Fruit fly (Drosophila melanogaster) whole organism, embryonic: ENCODE results near the gene Reck.

Source experiments
- Ada2b ChIP-seq: fragments of 200-800 bp; sonication (Bioruptor generic); IDR thresholded peaks from 2 replicates; pipeline ENCODE4 v1.3.6; 2022; ENCODE audit warnings: missing biosample characterization, missing genetic modification characterization
- B-H2 ChIP-seq: fragments of 200-800 bp; sonication (Bioruptor generic); optimal IDR thresholded peaks from 2 replicates; lab custom pipeline; 2018; ENCODE audit warnings: missing biosample characterization, mild to moderate bottlenecking, missing genetic modification characterization
- C15 ChIP-seq: fragments of 200-800 bp; sonication (Bioruptor generic); IDR thresholded peaks from 3 replicates; pipeline ENCODE4 v1.3.6; 2022; ENCODE audit warnings: missing biosample characterization, missing genetic modification characterization
- CG10147 ChIP-seq: fragments of 200-800 bp; sonication (Bioruptor generic); optimal IDR thresholded peaks from 2 replicates; lab custom pipeline; 2019; ENCODE audit warnings: missing biosample characterization, mild to moderate bottlenecking, missing genetic modification characterization, moderate library complexity
- CG10979 ChIP-seq: fragments of 200-800 bp; sonication (Bioruptor generic); optimal IDR thresholded peaks from 2 replicates; lab custom pipeline; 2018; ENCODE audit warnings: missing biosample characterization, mild to moderate bottlenecking, missing genetic modification characterization, moderate library complexity
- CG13296 ChIP-seq: fragments of 200-800 bp; sonication (Bioruptor generic); optimal IDR thresholded peaks from 3 replicates; lab custom pipeline; 2018; ENCODE audit warnings: missing biosample characterization, mild to moderate bottlenecking, missing genetic modification characterization
- CG17612 ChIP-seq: fragments of 200-800 bp; sonication (Bioruptor generic); IDR thresholded peaks from 2 replicates; pipeline ENCODE4 v1.3.6; 2022; ENCODE audit warnings: missing biosample characterization, missing genetic modification characterization
- CG2129 ChIP-seq: fragments of 200-800 bp; sonication (Bioruptor generic); IDR thresholded peaks from 2 replicates; pipeline ENCODE4 v1.3.6; 2022; ENCODE audit warnings: missing biosample characterization, missing genetic modification characterization; ENCODE audit not compliant: partially characterized antibody
- CG31224 ChIP-seq: fragments of 200-800 bp; sonication (Bioruptor generic); IDR thresholded peaks from 2 replicates; pipeline ENCODE4 v1.3.6; 2022; ENCODE audit warnings: missing biosample characterization, missing genetic modification characterization
- CG3838 ChIP-seq: fragments of 200-800 bp; sonication (Bioruptor generic); optimal IDR thresholded peaks from 3 replicates; lab custom pipeline; 2016; ENCODE audit warnings: missing biosample characterization, missing genetic modification characterization
- CG4282 ChIP-seq: fragments of 200-800 bp; sonication (Bioruptor generic); optimal IDR thresholded peaks from 2 replicates; lab custom pipeline; 2016; ENCODE audit warnings: missing biosample characterization, missing genetic modification characterization
- CG7357 ChIP-seq: fragments of 200-800 bp; sonication (Bioruptor generic); IDR thresholded peaks from 3 replicates; pipeline ENCODE4 v1.3.6; 2022; ENCODE audit warnings: missing biosample characterization, missing genetic modification characterization
- CG8924 ChIP-seq: fragments of 200-800 bp; optimal IDR thresholded peaks from 3 replicates; lab custom pipeline; 2019; ENCODE audit warnings: missing biosample characterization, mild to moderate bottlenecking, missing genetic modification characterization, moderate library complexity
- CG9876 ChIP-seq: fragments of 200-800 bp; sonication (Bioruptor generic); optimal IDR thresholded peaks from 2 replicates; lab custom pipeline; 2016; ENCODE audit warnings: missing biosample characterization, missing genetic modification characterization
- CG9932 ChIP-seq: fragments of 200-800 bp; sonication (Bioruptor generic); IDR thresholded peaks from 2 replicates; pipeline ENCODE4 v1.3.6; 2022; ENCODE audit warnings: missing biosample characterization, missing genetic modification characterization
- Dad ChIP-seq: fragments of 200-800 bp; sonication (Bioruptor generic); optimal IDR thresholded peaks from 3 replicates; lab custom pipeline; 2016; ENCODE audit warnings: missing biosample characterization, missing genetic modification characterization
- Ets65A ChIP-seq: fragments of 200-800 bp; sonication (Bioruptor generic); peaks from one replicate; lab custom pipeline; 2016; ENCODE audit warnings: missing biosample characterization, missing genetic modification characterization
- Ets97D ChIP-seq: fragments of 200-800 bp; sonication (Bioruptor generic); optimal IDR thresholded peaks from 3 replicates; lab custom pipeline; 2016; ENCODE audit warnings: missing biosample characterization, missing genetic modification characterization
- HLH3B ChIP-seq: fragments of 200-800 bp; sonication (Bioruptor generic); IDR thresholded peaks from 2 replicates; pipeline ENCODE4 v1.3.6; 2022; ENCODE audit warnings: missing biosample characterization, missing genetic modification characterization
- Kr ChIP-seq: fragments of 200-800 bp; sonication (Bioruptor generic); optimal IDR thresholded peaks from 2 replicates; lab custom pipeline; 2017; ENCODE audit warnings: missing biosample characterization, mild to moderate bottlenecking, missing genetic modification characterization
- Mes4 ChIP-seq: fragments of 200-800 bp; sonication (Bioruptor generic); optimal IDR thresholded peaks from 2 replicates; lab custom pipeline; 2016; ENCODE audit warnings: missing biosample characterization, missing genetic modification characterization
- NC2α ChIP-seq: fragments of 200-800 bp; sonication (Bioruptor generic); optimal IDR thresholded peaks from 2 replicates; lab custom pipeline; 2016; ENCODE audit warnings: missing biosample characterization, missing genetic modification characterization
- NK7.1 ChIP-seq: fragments of 200-800 bp; sonication (Bioruptor generic); optimal IDR thresholded peaks from 3 replicates; lab custom pipeline; 2016; ENCODE audit warnings: missing biosample characterization, missing genetic modification characterization
- Nf-YB ChIP-seq: fragments of 200-800 bp; sonication (Bioruptor generic); optimal IDR thresholded peaks from 3 replicates; lab custom pipeline; 2019; ENCODE audit warnings: missing biosample characterization, mild to moderate bottlenecking, missing genetic modification characterization, moderate library complexity
- Sox100B ChIP-seq: fragments of 200-800 bp; sonication (Bioruptor generic); optimal IDR thresholded peaks from 3 replicates; lab custom pipeline; 2018; ENCODE audit warnings: missing biosample characterization, mild to moderate bottlenecking, missing genetic modification characterization
- ab ChIP-seq: fragments of 200-800 bp; sonication (Bioruptor generic); optimal IDR thresholded peaks from 2 replicates; lab custom pipeline; 2016; ENCODE audit warnings: missing biosample characterization, missing genetic modification characterization
- chinmo ChIP-seq: fragments of 200-800 bp; sonication (Bioruptor generic); IDR thresholded peaks from 4 replicates; pipeline ENCODE4 v1.3.6; 2022; ENCODE audit warnings: missing biosample characterization, missing genetic modification characterization; ENCODE audit not compliant: partially characterized antibody
- crp ChIP-seq, 2 experiments: fragments of 200-800 bp; sonication (Bioruptor generic); optimal IDR thresholded peaks; 2 replicates in 1 of 2; 3 replicates in 1 of 2; lab custom pipeline; 2017; ENCODE audit warnings: missing biosample characterization in 2 of 2, missing genetic modification characterization in 2 of 2, mild to moderate bottlenecking in 1 of 2, moderate library complexity in 1 of 2
- eve ChIP-seq, 2 experiments: fragments of >200 bp; optimal IDR thresholded peaks; 2 replicates each; lab custom pipeline; 2017; ENCODE audit warnings: missing biosample characterization in 2 of 2, missing genetic modification characterization in 2 of 2
- exex ChIP-seq: fragments of 200-800 bp; sonication (Bioruptor generic); optimal IDR thresholded peaks from 4 replicates; lab custom pipeline; 2018; ENCODE audit warnings: missing biosample characterization, mild to moderate bottlenecking, missing genetic modification characterization, moderate library complexity
- fd3F ChIP-seq: fragments of 200-800 bp; sonication (Bioruptor generic); optimal IDR thresholded peaks from 2 replicates; lab custom pipeline; 2018; ENCODE audit warnings: missing biosample characterization, mild to moderate bottlenecking, missing genetic modification characterization, moderate library complexity
- gce ChIP-seq: fragments of 200-800 bp; sonication (Bioruptor generic); IDR thresholded peaks from 3 replicates; pipeline ENCODE4 v1.3.6; 2022; ENCODE audit warnings: missing biosample characterization, missing genetic modification characterization
- gcm ChIP-seq: fragments of 200-800 bp; sonication (Bioruptor generic); optimal IDR thresholded peaks from 2 replicates; lab custom pipeline; 2019; ENCODE audit warnings: missing biosample characterization, mild to moderate bottlenecking, missing genetic modification characterization, moderate library complexity
- gem ChIP-seq: fragments of 200-800 bp; sonication (Bioruptor generic); optimal IDR thresholded peaks from 2 replicates; lab custom pipeline; 2019; ENCODE audit warnings: missing biosample characterization, mild to moderate bottlenecking, missing genetic modification characterization, moderate library complexity
- gt ChIP-seq: fragments of 200-800 bp; sonication (Bioruptor generic); IDR thresholded peaks from 2 replicates; pipeline ENCODE4 v1.3.6; 2022; ENCODE audit warnings: missing biosample characterization, missing genetic modification characterization
- hb ChIP-seq: fragments of 200-800 bp; sonication (Bioruptor generic); IDR thresholded peaks from 3 replicates; pipeline ENCODE4 v1.3.6; 2022; ENCODE audit warnings: missing biosample characterization, missing genetic modification characterization; ENCODE audit not compliant: partially characterized antibody
- insv ChIP-seq, 2 experiments: fragments of 200-800 bp; sonication (Bioruptor generic); optimal IDR thresholded peaks; 3 replicates each; lab custom pipeline; 2016 to 2018; ENCODE audit warnings: missing biosample characterization in 2 of 2, missing genetic modification characterization in 2 of 2
- jing ChIP-seq: fragments of 200-800 bp; sonication (Bioruptor generic); optimal IDR thresholded peaks from 2 replicates; lab custom pipeline; 2018; ENCODE audit warnings: missing biosample characterization, mild to moderate bottlenecking, missing genetic modification characterization
- kay ChIP-seq: fragments of 200-800 bp; sonication (Bioruptor generic); optimal IDR thresholded peaks from 2 replicates; lab custom pipeline; 2016; ENCODE audit warnings: missing biosample characterization, missing genetic modification characterization
- lilli ChIP-seq: fragments of 200-800 bp; sonication (Bioruptor generic); optimal IDR thresholded peaks from 3 replicates; lab custom pipeline; 2016; ENCODE audit warnings: missing biosample characterization, missing genetic modification characterization
- peb ChIP-seq: fragments of 200-800 bp; sonication (Bioruptor generic); IDR thresholded peaks from 2 replicates; pipeline ENCODE4 v1.3.6; 2022; ENCODE audit warnings: missing biosample characterization, missing genetic modification characterization
- prd ChIP-seq, 3 experiments: fragments of >200 bp in 2 of 3; fragments of 200-800 bp in 1 of 3; sonication (Bioruptor generic) in 1 of 3; optimal IDR thresholded peaks in 2 of 3; IDR thresholded peaks in 1 of 3; 2 replicates in 2 of 3; 3 replicates in 1 of 3; pipeline versions ENCODE4 v1.3.6 to Lab custom; 2017 to 2022; ENCODE audit warnings: missing biosample characterization in 1 of 3, missing genetic modification characterization in 1 of 3
- sd ChIP-seq: fragments of 200-800 bp; sonication (Bioruptor generic); optimal IDR thresholded peaks from 3 replicates; lab custom pipeline; 2018; ENCODE audit warnings: missing biosample characterization, mild to moderate bottlenecking, missing genetic modification characterization, moderate library complexity
- slou ChIP-seq: fragments of 200-800 bp; sonication (Bioruptor generic); optimal IDR thresholded peaks from 3 replicates; lab custom pipeline; 2016; ENCODE audit warnings: missing biosample characterization, missing genetic modification characterization
- slp2 ChIP-seq: fragments of 200-800 bp; sonication (Bioruptor generic); optimal IDR thresholded peaks from 2 replicates; lab custom pipeline; 2016; ENCODE audit warnings: missing biosample characterization, missing genetic modification characterization
- tgo ChIP-seq: fragments of 200-800 bp; sonication (Bioruptor generic); IDR thresholded peaks from 3 replicates; pipeline ENCODE4 v1.3.6; 2022; ENCODE audit warnings: missing biosample characterization, missing genetic modification characterization
- tna ChIP-seq: fragments of 200-800 bp; sonication (Bioruptor generic); IDR thresholded peaks from 2 replicates; pipeline ENCODE4 v1.3.6; 2022; ENCODE audit warnings: missing biosample characterization, missing genetic modification characterization; ENCODE audit not compliant: partially characterized antibody
- toy ChIP-seq: fragments of 200-800 bp; sonication (Bioruptor generic); IDR thresholded peaks from 2 replicates; pipeline ENCODE4 v1.3.6; 2022; ENCODE audit warnings: missing biosample characterization, missing genetic modification characterization
- wor ChIP-seq: fragments of 200-800 bp; sonication (Bioruptor generic); IDR thresholded peaks from 2 replicates; pipeline ENCODE4 v1.3.6; 2022; ENCODE audit warnings: missing biosample characterization, missing genetic modification characterization

Gene Reck

DNA sequence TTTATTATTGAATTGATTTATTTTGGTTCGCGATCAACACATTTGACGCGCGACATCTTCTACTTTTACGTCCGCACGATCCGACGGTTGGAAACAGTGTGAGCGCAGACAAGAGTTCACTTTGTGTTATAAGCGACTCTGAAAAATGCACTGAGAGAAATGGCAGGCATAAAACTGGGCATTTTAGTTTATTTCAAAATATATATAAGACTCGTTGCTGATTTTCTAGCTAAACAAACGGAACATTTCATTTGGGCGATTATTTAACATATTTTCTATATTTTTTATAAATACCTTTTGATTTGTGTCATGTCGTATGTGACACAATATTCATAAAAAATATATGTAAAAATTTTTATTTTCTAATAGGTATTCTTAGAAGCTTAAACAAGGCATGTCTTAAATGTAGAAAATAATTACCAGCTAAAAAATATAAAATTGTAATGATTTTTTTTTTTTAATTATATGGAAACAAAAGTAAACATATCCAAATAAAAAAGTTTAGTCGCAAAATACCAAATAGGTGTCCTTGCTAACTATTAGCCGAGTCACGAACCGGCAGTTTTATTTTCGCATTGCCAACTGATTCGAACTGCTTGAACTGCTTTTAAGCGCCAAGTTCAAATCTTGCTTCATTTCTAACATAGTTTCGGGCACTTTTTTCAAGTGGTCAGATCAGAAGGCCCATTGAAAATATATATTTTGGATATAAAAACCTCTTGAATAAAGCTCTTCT is at the start of gene Reck (continued):
- TF ChIP-seq CG31224 (peak; percentile 55), tna (GFP tag; lab: Robert Waterston, UW) (no peak), Mes4 (no peak), gcm (GFP tag; lab: Kevin White, UChicago) (peak; percentile 90), wor (peak; percentile 44), B-H2 (GFP tag; lab: Kevin White, UChicago) (no peak), Kr (no peak), Ada2b (GFP tag; lab: Robert Waterston, UW) (peak; percentile 83), NC2α (peak; percentile 21), Nf-YB (GFP tag; lab: Kevin White, UChicago) (peak; percentile 65), eve (GFP tag; optimal IDR thresholded peaks at IDR 0.05; lab: Kevin White, UChicago) (peak in 1 of 2 experiments; percentile 15), CG10147 (peak; percentile 76), exex (tag; lab: Kevin White, UChicago) (peak; percentile 29), CG8924 (tag; lab: Kevin White, UChicago) (peak; percentile 89), Sox100B (GFP tag; lab: Kevin White, UChicago) (peak; percentile 84), jing (GFP tag; lab: Kevin White, UChicago) (peak; percentile 28), fd3F (peak; percentile 75), CG13296 (GFP tag; lab: Kevin White, UChicago) (peak; percentile 82), sd (tag; lab: Kevin White, UChicago) (peak; percentile 3), toy (GFP tag; lab: Robert Waterston, UW) (0 out of 2 replicates have a peak, but pooled peaks have one; percentile 31), CG10979 (tag; lab: Kevin White, UChicago) (peak; percentile 89), lilli (GFP tag; lab: Kevin White, UChicago) (peak; percentile 71), Dad (GFP tag; lab: Kevin White, UChicago) (peak; percentile 20), ab (GFP tag; lab: Kevin White, UChicago) (no peak), chinmo (GFP tag; lab: Robert Waterston, UW) (no peak), slp2 (peak; percentile 35), CG17612 (GFP tag; lab: Robert Waterston, UW) (no peak), tgo (GFP tag; lab: Robert Waterston, UW) (peak; percentile 72), Ets97D (GFP tag; lab: Kevin White, UChicago) (peak; percentile 29), peb (no peak), CG7357 (GFP tag; lab: Robert Waterston, UW) (peak; percentile 43; the same call in 1 of the 3 replicates), C15 (GFP tag; lab: Robert Waterston, UW) (peak; percentile 73; the same call in 2 of the 3 replicates), CG9876 (GFP tag; lab: Kevin White, UChicago) (no peak), HLH3B (peak; percentile 89), hb (GFP tag; lab: Robert Waterston, UW) (no peak), gce (GFP tag; lab: Robert Waterston, UW) (peak; percentile 85), CG2129 (GFP tag; lab: Robert Waterston, UW) (no peak), kay (GFP tag; lab: Kevin White, UChicago) (peak; percentile 14), gem (tag; lab: Kevin White, UChicago) (peak; percentile 90), CG3838 (GFP tag; lab: Kevin White, UChicago) (peak; percentile 39), prd (optimal IDR thresholded peaks at IDR 0.05; lab: Kevin White, UChicago) (no peak), prd (GFP tag; IDR thresholded peaks at IDR 0.05; lab: Robert Waterston, UW) (peak; percentile 71), insv (GFP tag; optimal IDR thresholded peaks at IDR 0.05; lab: Kevin White, UChicago) (no peak), CG4282 (GFP tag; lab: Kevin White, UChicago) (no peak), gt (peak; percentile 29; the same call in 1 of the 2 replicates), NK7.1 (GFP tag; lab: Kevin White, UChicago) (peak; percentile 16), crp (GFP tag; optimal IDR thresholded peaks at IDR 0.05; lab: Kevin White, UChicago) (peak in 1 of 2 experiments; percentile 13), Ets65A (GFP tag; lab: Kevin White, UChicago) (peak; percentile 82), slou (GFP tag; lab: Kevin White, UChicago) (peak; percentile 35), CG9932 (peak; percentile 60)
